Worm (Caenorhabditis elegans): ENCODE measurements around the gene grl-24.

DNA sequence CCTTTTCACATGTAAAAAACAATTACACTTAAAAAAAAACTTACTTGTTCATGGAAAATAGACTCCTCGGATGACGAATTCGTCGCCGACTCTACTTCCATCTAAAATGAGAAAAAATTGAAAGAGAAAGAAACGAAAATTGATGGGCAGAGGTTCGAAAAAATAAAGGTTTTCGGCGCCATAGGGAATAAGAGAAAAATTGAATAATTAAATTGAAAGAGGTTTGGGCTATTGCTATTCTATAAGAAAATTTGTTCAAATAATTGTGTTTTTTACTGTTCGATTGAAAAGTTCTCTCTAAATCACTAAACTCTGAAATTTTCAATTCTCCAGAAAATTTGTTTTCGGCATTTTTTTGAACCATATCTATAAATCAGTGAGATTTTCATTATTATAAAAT lies 7.6 kb upstream of the grl-24 start, which contains the start of gene rabr-2:
- no peak for TF ChIP-seq nhr-28 (tag; optimal IDR thresholded peaks at IDR 0.05)
- TF ChIP-seq lin-39 (tag; optimal IDR thresholded peaks at IDR 0.05): no peak
- TF ChIP-seq tbx-2 (tag; optimal IDR thresholded peaks at IDR 0.05): no peak
- TF ChIP-seq ama-1 (optimal IDR thresholded peaks at IDR 0.05): no peak
- TF ChIP-seq elt-3 (tag; optimal IDR thresholded peaks at IDR 0.05): no peak
- TF ChIP-seq fkh-2 (tag; optimal IDR thresholded peaks at IDR 0.05): no peak
- TF ChIP-seq nhr-25 (tag; optimal IDR thresholded peaks at IDR 0.05): no peak
- no peak for TF ChIP-seq zag-1 (tag; optimal IDR thresholded peaks at IDR 0.05)

Measured in whole organism, L3 larva.